Fruit fly (Drosophila melanogaster) whole organism, adult: ENCODE measurements around the gene CG6168.

ENCODE experiments used
- CG11617 ChIP-seq: fragments of 200-800 bp; sonication (Bioruptor generic); optimal IDR thresholded peaks from 2 replicates; lab custom pipeline; 2017; ENCODE audit warnings: mild to moderate bottlenecking, missing biosample characterization, missing genetic modification reagents, missing genetic modification characterization
- CG1620 ChIP-seq: fragments of 200-800 bp; sonication (Bioruptor generic); optimal IDR thresholded peaks from 2 replicates; lab custom pipeline; 2016; ENCODE audit warnings: missing biosample characterization, missing genetic modification characterization
- CG5204 ChIP-seq: fragments of 200-800 bp; sonication (Bioruptor generic); optimal IDR thresholded peaks from 2 replicates; lab custom pipeline; 2016; ENCODE audit warnings: missing biosample characterization, missing genetic modification characterization
- CG7045 ChIP-seq: fragments of 200-800 bp; sonication (Bioruptor generic); optimal IDR thresholded peaks from 2 replicates; lab custom pipeline; 2017; ENCODE audit warnings: missing biosample characterization, mild to moderate bottlenecking, missing genetic modification characterization
- CG7101 ChIP-seq: fragments of 200-800 bp; sonication (Bioruptor generic); optimal IDR thresholded peaks from 2 replicates; lab custom pipeline; 2018; ENCODE audit warnings: missing biosample characterization, mild to moderate bottlenecking, missing genetic modification characterization, moderate library complexity
- Crg-1 ChIP-seq: fragments of 200-800 bp; sonication (Bioruptor generic); optimal IDR thresholded peaks from 2 replicates; lab custom pipeline; 2016; ENCODE audit warnings: missing biosample characterization, missing genetic modification characterization
- Mnt ChIP-seq: fragments of 200-800 bp; sonication (Bioruptor generic); optimal IDR thresholded peaks from 2 replicates; lab custom pipeline; 2016; ENCODE audit warnings: missing biosample characterization, mild to moderate bottlenecking, missing genetic modification characterization
- cic ChIP-seq: fragments of 200-800 bp; sonication (Bioruptor generic); optimal IDR thresholded peaks from 2 replicates; lab custom pipeline; 2017; ENCODE audit warnings: missing biosample characterization, mild to moderate bottlenecking, missing genetic modification characterization, moderate library complexity
- ovo ChIP-seq: fragments of 200-800 bp; sonication (Bioruptor generic); optimal IDR thresholded peaks from 2 replicates; lab custom pipeline; 2016; ENCODE audit warnings: missing biosample characterization, missing genetic modification characterization
- pad ChIP-seq: fragments of 200-800 bp; sonication (Bioruptor generic); optimal IDR thresholded peaks from 3 replicates; lab custom pipeline; 2017; ENCODE audit warnings: missing biosample characterization, missing genetic modification characterization, mild to moderate bottlenecking, moderate library complexity, missing genetic modification reagents

- TF ChIP-seq CG1620 (peak; percentile 45), cic (GFP tag; lab: Kevin White, UChicago) (no peak), ovo (peak; percentile 51), Crg-1 (GFP tag; lab: Kevin White, UChicago) (peak; percentile 27), pad (peak; percentile 17), CG11617 (peak; percentile 83), Mnt (GFP tag; lab: Kevin White, UChicago) (peak; percentile 77), CG5204 (GFP tag; lab: Kevin White, UChicago) (peak; percentile 76), CG7045 (GFP tag; lab: Kevin White, UChicago) (peak; percentile 83), CG7101 (tag; lab: Kevin White, UChicago) (peak; percentile 82)
These were observed 31.5 kb upstream of the CG6168 start for dm6 chr3L:11353002-11353401.
